Fruit fly (Drosophila melanogaster) whole organism, embryonic: ENCODE data around the gene msd1.
A peak's percentile ranks its signal among the peaks of the same experiment; 100 is the strongest.

ENCODE experiments used
- Aef1 ChIP-seq: fragments of 200-800 bp; sonication (Bioruptor generic); IDR thresholded peaks from 3 replicates; pipeline ENCODE4 v1.3.6; 2022; ENCODE audit warnings: missing biosample characterization, missing genetic modification characterization
- BtbVII ChIP-seq: fragments of 200-800 bp; sonication (Bioruptor generic); optimal IDR thresholded peaks from 3 replicates; lab custom pipeline; 2017; ENCODE audit warnings: missing biosample characterization, mild to moderate bottlenecking, missing genetic modification characterization
- CG11093 ChIP-seq: fragments of 200-800 bp; sonication (Bioruptor generic); IDR thresholded peaks from 3 replicates; pipeline ENCODE4 v1.3.6; 2022; ENCODE audit warnings: missing biosample characterization, missing genetic modification characterization
- CG11456 ChIP-seq: fragments of 200-800 bp; sonication (Bioruptor generic); IDR thresholded peaks from 3 replicates; pipeline ENCODE4 v1.3.6; 2022; ENCODE audit warnings: missing biosample characterization, missing genetic modification characterization
- CG12155 ChIP-seq: fragments of 200-800 bp; sonication (Bioruptor generic); optimal IDR thresholded peaks from 3 replicates; lab custom pipeline; 2016; ENCODE audit warnings: missing biosample characterization, missing genetic modification characterization
- CG13624 ChIP-seq: fragments of 200-800 bp; sonication (Bioruptor generic); optimal IDR thresholded peaks from 2 replicates; lab custom pipeline; 2016; ENCODE audit warnings: missing biosample characterization, missing genetic modification characterization
- CG14710 ChIP-seq: fragments of 200-800 bp; sonication (Bioruptor generic); optimal IDR thresholded peaks from 3 replicates; lab custom pipeline; 2019; ENCODE audit warnings: missing biosample characterization, mild to moderate bottlenecking, missing genetic modification characterization, moderate library complexity
- CG14965 ChIP-seq: fragments of 200-800 bp; sonication (Bioruptor generic); optimal IDR thresholded peaks from 2 replicates; lab custom pipeline; 2016; ENCODE audit warnings: missing biosample characterization, missing genetic modification characterization, borderline replicate concordance
- CG15073 ChIP-seq: fragments of 200-800 bp; sonication (Bioruptor generic); optimal IDR thresholded peaks from 2 replicates; lab custom pipeline; 2016; ENCODE audit warnings: missing biosample characterization, missing genetic modification characterization
- CG15269 ChIP-seq: fragments of 200-800 bp; sonication (Bioruptor generic); optimal IDR thresholded peaks from 2 replicates; lab custom pipeline; 2018; ENCODE audit warnings: missing biosample characterization, mild to moderate bottlenecking, missing genetic modification characterization, moderate library complexity
- CG2199 ChIP-seq: fragments of 200-800 bp; sonication (Bioruptor generic); IDR thresholded peaks from 3 replicates; pipeline ENCODE4 v1.3.6; 2022; ENCODE audit warnings: missing biosample characterization, missing genetic modification characterization
- CG2889 ChIP-seq: fragments of 200-800 bp; sonication (Bioruptor generic); IDR thresholded peaks from 3 replicates; pipeline ENCODE4 v1.3.6; 2022; ENCODE audit warnings: missing biosample characterization, missing genetic modification characterization
- CG32532 ChIP-seq: fragments of 200-800 bp; sonication (Bioruptor generic); IDR thresholded peaks from 2 replicates; pipeline ENCODE4 v1.3.6; 2022; ENCODE audit warnings: missing biosample characterization, missing genetic modification characterization
- CG33213 ChIP-seq: fragments of 200-800 bp; sonication (Bioruptor generic); optimal IDR thresholded peaks from 3 replicates; lab custom pipeline; 2016; ENCODE audit warnings: missing biosample characterization, missing genetic modification characterization
- CG4820 ChIP-seq: fragments of 200-800 bp; sonication (Bioruptor generic); optimal IDR thresholded peaks from 3 replicates; lab custom pipeline; 2016; ENCODE audit warnings: missing biosample characterization, missing genetic modification characterization
- CG5180 ChIP-seq: fragments of 200-800 bp; sonication (Bioruptor generic); optimal IDR thresholded peaks from 3 replicates; lab custom pipeline; 2017; ENCODE audit warnings: missing biosample characterization, missing genetic modification characterization, mild to moderate bottlenecking, moderate library complexity, missing genetic modification reagents
- CG8281 ChIP-seq: fragments of 200-800 bp; sonication (Bioruptor generic); optimal IDR thresholded peaks from 2 replicates; lab custom pipeline; 2018; ENCODE audit warnings: missing biosample characterization, mild to moderate bottlenecking, missing genetic modification characterization, moderate library complexity
- CG8290 ChIP-seq, 3 experiments: fragments of 200-800 bp; sonication (Bioruptor generic); optimal IDR thresholded peaks; 2 replicates each; lab custom pipeline; 2016 to 2019; ENCODE audit warnings: missing biosample characterization in 3 of 3, missing genetic modification characterization in 3 of 3, mild to moderate bottlenecking in 2 of 3, moderate library complexity in 1 of 3
- CG8924 ChIP-seq: fragments of 200-800 bp; optimal IDR thresholded peaks from 3 replicates; lab custom pipeline; 2019; ENCODE audit warnings: missing biosample characterization, mild to moderate bottlenecking, missing genetic modification characterization, moderate library complexity
- CG9437 ChIP-seq: fragments of 200-800 bp; sonication (Bioruptor generic); optimal IDR thresholded peaks from 2 replicates; lab custom pipeline; 2018; ENCODE audit warnings: missing biosample characterization, mild to moderate bottlenecking, missing genetic modification characterization
- Camta ChIP-seq: fragments of 200-800 bp; sonication (Bioruptor generic); optimal IDR thresholded peaks from 2 replicates; lab custom pipeline; 2016; ENCODE audit warnings: missing biosample characterization, missing genetic modification characterization
- CoRest ChIP-seq: fragments of 200-800 bp; sonication (Bioruptor generic); optimal IDR thresholded peaks from 3 replicates; lab custom pipeline; 2018; ENCODE audit warnings: missing biosample characterization, mild to moderate bottlenecking, missing genetic modification characterization, moderate library complexity
- Dip3 ChIP-seq: fragments of 200-800 bp; sonication (Bioruptor generic); optimal IDR thresholded peaks from 3 replicates; lab custom pipeline; 2016; ENCODE audit warnings: missing biosample characterization, missing genetic modification characterization
- Drgx ChIP-seq: fragments of 200-800 bp; sonication (Bioruptor generic); IDR thresholded peaks from 2 replicates; pipeline ENCODE4 v1.3.6; 2022; ENCODE audit warnings: missing biosample characterization, missing genetic modification characterization
- HLH4C ChIP-seq: fragments of 200-800 bp; sonication (Bioruptor generic); IDR thresholded peaks from 3 replicates; pipeline ENCODE4 v1.3.6; 2022; ENCODE audit warnings: missing biosample characterization, missing genetic modification characterization; ENCODE audit not compliant: partially characterized antibody
- Lim3 ChIP-seq: fragments of 200-800 bp; sonication (Bioruptor generic); IDR thresholded peaks from 2 replicates; pipeline ENCODE4 v1.3.6; 2022; ENCODE audit warnings: missing biosample characterization, missing genetic modification characterization
- Trl ChIP-seq, 3 experiments: fragments of >200 bp in 2 of 3; fragments of 200-800 bp in 1 of 3; sonication (Bioruptor generic) in 1 of 3; optimal IDR thresholded peaks; 2 replicates in 1 of 3; 3 replicates in 2 of 3; lab custom pipeline; 2016 to 2017; ENCODE audit warnings: missing biosample characterization in 1 of 3, missing genetic modification characterization in 1 of 3
- Xrp1 ChIP-seq: fragments of 200-800 bp; sonication (Bioruptor generic); IDR thresholded peaks from 2 replicates; pipeline ENCODE4 v1.3.6; 2022; ENCODE audit warnings: missing biosample characterization, missing genetic modification characterization
- ac ChIP-seq: fragments of 200-800 bp; sonication (Bioruptor generic); optimal IDR thresholded peaks from 3 replicates; lab custom pipeline; 2017; ENCODE audit warnings: missing biosample characterization, mild to moderate bottlenecking, missing genetic modification characterization
- ap ChIP-seq: fragments of 200-800 bp; sonication (Bioruptor generic); IDR thresholded peaks from 2 replicates; pipeline ENCODE4 v1.3.6; 2022; ENCODE audit warnings: missing biosample characterization, missing genetic modification characterization
- crc ChIP-seq: fragments of 200-800 bp; sonication (Bioruptor generic); optimal IDR thresholded peaks from 2 replicates; lab custom pipeline; 2016; ENCODE audit warnings: missing biosample characterization, missing genetic modification characterization
- crp ChIP-seq, 2 experiments: fragments of 200-800 bp; sonication (Bioruptor generic); optimal IDR thresholded peaks; 2 replicates in 1 of 2; 3 replicates in 1 of 2; lab custom pipeline; 2017; ENCODE audit warnings: missing biosample characterization in 2 of 2, missing genetic modification characterization in 2 of 2, mild to moderate bottlenecking in 1 of 2, moderate library complexity in 1 of 2
- ewg ChIP-seq: fragments of 200-800 bp; sonication (Bioruptor generic); optimal IDR thresholded peaks from 3 replicates; lab custom pipeline; 2017; ENCODE audit warnings: mild to moderate bottlenecking, missing biosample characterization, missing genetic modification reagents, missing genetic modification characterization
- eyg ChIP-seq: fragments of 200-800 bp; sonication (Bioruptor generic); optimal IDR thresholded peaks from 3 replicates; lab custom pipeline; 2016; ENCODE audit warnings: missing biosample characterization, missing genetic modification characterization
- gsb ChIP-seq: fragments of 200-800 bp; sonication (Bioruptor generic); IDR thresholded peaks from 2 replicates; pipeline ENCODE4 v1.3.6; 2022; ENCODE audit warnings: missing biosample characterization, missing genetic modification characterization
- hkb ChIP-seq, 2 experiments: fragments of 200-800 bp in 1 of 2; fragments of >200 bp in 1 of 2; sonication (Bioruptor generic) in 1 of 2; IDR thresholded peaks in 1 of 2; optimal IDR thresholded peaks in 1 of 2; 2 replicates each; pipeline versions ENCODE4 v1.3.6 to Lab custom; 2017 to 2022; ENCODE audit warnings: missing biosample characterization in 1 of 2, missing genetic modification characterization in 1 of 2
- insv ChIP-seq, 2 experiments: fragments of 200-800 bp; sonication (Bioruptor generic); optimal IDR thresholded peaks; 3 replicates each; lab custom pipeline; 2016 to 2018; ENCODE audit warnings: missing biosample characterization in 2 of 2, missing genetic modification characterization in 2 of 2
- jumu ChIP-seq: fragments of 200-800 bp; sonication (Bioruptor generic); optimal IDR thresholded peaks from 3 replicates; lab custom pipeline; 2016; ENCODE audit warnings: missing biosample characterization, missing genetic modification characterization
- kah ChIP-seq: fragments of 200-800 bp; sonication (Bioruptor generic); optimal IDR thresholded peaks from 2 replicates; lab custom pipeline; 2018; ENCODE audit warnings: missing biosample characterization, mild to moderate bottlenecking, missing genetic modification characterization
- lilli ChIP-seq: fragments of 200-800 bp; sonication (Bioruptor generic); optimal IDR thresholded peaks from 3 replicates; lab custom pipeline; 2016; ENCODE audit warnings: missing biosample characterization, missing genetic modification characterization
- mld ChIP-seq: fragments of 200-800 bp; sonication (Bioruptor generic); IDR thresholded peaks from 3 replicates; pipeline ENCODE4 v1.3.6; 2022; ENCODE audit warnings: missing biosample characterization, missing genetic modification characterization; ENCODE audit not compliant: partially characterized antibody
- otp ChIP-seq: fragments of 200-800 bp; sonication (Bioruptor generic); IDR thresholded peaks from 3 replicates; pipeline ENCODE4, ENCODE4 v1.3.6; 2022; ENCODE audit warnings: missing biosample characterization, missing genetic modification characterization
- pho ChIP-seq: fragments of 200-800 bp; sonication (Bioruptor generic); optimal IDR thresholded peaks from 2 replicates; lab custom pipeline; 2016; ENCODE audit warnings: missing biosample characterization, missing genetic modification characterization
- pum ChIP-seq: fragments of 200-800 bp; sonication (Bioruptor generic); optimal IDR thresholded peaks from 2 replicates; lab custom pipeline; 2016; ENCODE audit warnings: missing biosample characterization, missing genetic modification characterization
- sisA ChIP-seq: fragments of 200-800 bp; sonication (Bioruptor generic); IDR thresholded peaks from 2 replicates; pipeline ENCODE4 v1.3.6; 2022; ENCODE audit warnings: missing biosample characterization, missing genetic modification characterization
- slbo ChIP-seq: fragments of 200-800 bp; sonication (Bioruptor generic); IDR thresholded peaks from 2 replicates; pipeline ENCODE4 v1.3.6; 2022; ENCODE audit warnings: missing biosample characterization, missing genetic modification characterization
- sob ChIP-seq: fragments of 200-800 bp; sonication (Bioruptor generic); IDR thresholded peaks from 2 replicates; pipeline ENCODE4 v1.3.6; 2022; ENCODE audit warnings: missing biosample characterization, missing genetic modification characterization
- tx ChIP-seq: fragments of 200-800 bp; sonication (Bioruptor generic); optimal IDR thresholded peaks from 2 replicates; lab custom pipeline; 2016; ENCODE audit warnings: missing biosample characterization, missing genetic modification characterization
- zen2 ChIP-seq: fragments of 200-800 bp; sonication (Bioruptor generic); IDR thresholded peaks from 3 replicates; pipeline ENCODE4 v1.3.6; 2022; ENCODE audit warnings: missing biosample characterization, missing genetic modification characterization; ENCODE audit not compliant: partially characterized antibody
- zf30C ChIP-seq: fragments of 200-800 bp; sonication (Bioruptor generic); optimal IDR thresholded peaks from 3 replicates; lab custom pipeline; 2018; ENCODE audit warnings: missing biosample characterization, mild to moderate bottlenecking, missing genetic modification characterization

The msd1 gene

DNA sequence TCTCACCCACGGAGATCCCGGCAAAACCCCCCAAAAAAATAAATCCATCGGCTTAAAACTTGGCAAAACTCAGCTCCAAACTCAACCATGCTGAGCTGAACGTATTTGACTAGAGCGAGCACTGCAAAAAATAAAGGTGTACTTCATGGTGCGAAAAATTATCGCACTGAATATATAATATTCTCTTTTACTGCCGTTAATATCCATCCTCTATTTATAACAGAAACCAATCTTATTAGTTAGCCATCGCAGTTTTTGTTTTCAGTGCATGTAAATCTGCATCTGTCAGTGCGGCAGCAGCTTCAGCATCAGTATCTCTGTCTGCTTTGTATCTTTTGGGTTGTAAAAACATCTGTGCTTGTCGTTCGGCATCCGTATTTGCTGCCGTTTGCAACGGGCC lies 39.4 kb downstream of the msd1 start:
- TF ChIP-seq CG15073 (no peak), CG14965 (GFP tag; lab: Kevin White, UChicago) (no peak), crp (GFP tag; optimal IDR thresholded peaks at IDR 0.05; lab: Kevin White, UChicago) (no peak), CG12155 (GFP tag; lab: Kevin White, UChicago) (no peak), CoRest (tag; lab: Kevin White, UChicago) (no peak), Camta (GFP tag; lab: Kevin White, UChicago) (no peak), mld (GFP tag; lab: Robert Waterston, UW) (no peak), CG9437 (GFP tag; lab: Kevin White, UChicago) (no peak), Trl (optimal IDR thresholded peaks at IDR 0.05; lab: Kevin White, UChicago) (no peak), Trl (GFP tag; optimal IDR thresholded peaks at IDR 0.05; lab: Kevin White, UChicago) (no peak), CG8290 (GFP tag; optimal IDR thresholded peaks at IDR 0.05; lab: Kevin White, UChicago) (no peak), CG8290 (tag; optimal IDR thresholded peaks at IDR 0.05; lab: Kevin White, UChicago) (peak in 1 of 2 experiments; percentile 26), insv (GFP tag; optimal IDR thresholded peaks at IDR 0.05; lab: Kevin White, UChicago) (no peak), zen2 (GFP tag; lab: Robert Waterston, UW) (no peak), Drgx (GFP tag; lab: Robert Waterston, UW) (peak; percentile 51), zf30C (no peak), hkb (optimal IDR thresholded peaks at IDR 0.05; lab: Kevin White, UChicago) (no peak), hkb (GFP tag; IDR thresholded peaks at IDR 0.05; lab: Robert Waterston, UW) (peak; percentile 43; the same call in 1 of the 2 replicates), CG8924 (tag; lab: Kevin White, UChicago) (peak; percentile 19), slbo (GFP tag; lab: Robert Waterston, UW) (peak; percentile 41), Aef1 (GFP tag; lab: Robert Waterston, UW) (no peak), CG15269 (peak; percentile 8), CG11456 (GFP tag; lab: Robert Waterston, UW) (no peak), CG4820 (GFP tag; lab: Kevin White, UChicago) (peak; percentile 26), Xrp1 (GFP tag; lab: Robert Waterston, UW) (peak; percentile 36; the same call in 1 of the 2 replicates), ewg (GFP tag; lab: Kevin White, UChicago) (peak; percentile 3), CG13624 (GFP tag; lab: Kevin White, UChicago) (no peak), CG33213 (GFP tag; lab: Kevin White, UChicago) (no peak), lilli (GFP tag; lab: Kevin White, UChicago) (peak; percentile 12), jumu (GFP tag; lab: Kevin White, UChicago) (no peak), HLH4C (no peak), Dip3 (GFP tag; lab: Kevin White, UChicago) (no peak), ap (GFP tag; lab: Robert Waterston, UW) (peak; percentile 29; the same call in 1 of the 2 replicates), crc (no peak), CG2199 (GFP tag; lab: Robert Waterston, UW) (no peak), sisA (GFP tag; lab: Robert Waterston, UW) (peak; percentile 23; the same call in 1 of the 2 replicates), Lim3 (no peak), tx (GFP tag; lab: Kevin White, UChicago) (no peak), sob (GFP tag; lab: Robert Waterston, UW) (no peak), otp (0 out of 3 replicates have a peak, but pooled peaks have one; percentile 46), ac (GFP tag; lab: Kevin White, UChicago) (no peak), CG14710 (tag; lab: Kevin White, UChicago) (no peak), eyg (GFP tag; lab: Kevin White, UChicago) (no peak), kah (GFP tag; lab: Kevin White, UChicago) (no peak), CG5180 (GFP tag; lab: Kevin White, UChicago) (no peak), BtbVII (GFP tag; lab: Kevin White, UChicago) (no peak), CG11093 (GFP tag; lab: Robert Waterston, UW) (0 out of 3 replicates have a peak, but pooled peaks have one; percentile 39), pho (no peak), CG2889 (GFP tag; lab: Robert Waterston, UW) (no peak), CG32532 (GFP tag; lab: Robert Waterston, UW) (no peak), pum (GFP tag; lab: Kevin White, UChicago) (no peak), CG8281 (tag; lab: Kevin White, UChicago) (no peak), gsb (GFP tag; lab: Robert Waterston, UW) (no peak)
